Worm (Caenorhabditis elegans): Measurements from ENCODE around the gene dsl-7.

DNA sequence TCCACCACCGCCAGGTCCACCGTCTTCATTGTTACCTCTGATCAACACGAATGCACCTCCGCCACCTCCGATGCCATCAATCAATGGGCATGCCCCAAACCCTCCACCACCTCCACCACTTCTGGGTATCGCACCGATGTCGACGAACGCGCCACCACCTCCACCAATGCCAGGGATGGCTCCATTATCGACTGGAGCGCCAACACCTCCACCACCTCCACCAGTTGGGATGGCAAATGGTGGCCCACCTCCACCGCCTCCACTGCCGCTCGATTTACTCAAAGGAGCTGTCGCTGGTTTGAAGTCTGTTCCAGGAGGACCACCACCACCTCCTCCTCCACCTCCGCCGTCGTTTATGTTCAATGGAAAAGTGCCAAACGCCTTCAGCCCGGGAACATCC lies 11.4 kb downstream of the dsl-7 start:
- no peak for TF ChIP-seq snpc-4 (tag; optimal IDR thresholded peaks at IDR 0.05)
- no peak for TF ChIP-seq nhr-11 (tag; optimal IDR thresholded peaks at IDR 0.05)
- no peak for TF ChIP-seq daf-12 (tag; optimal IDR thresholded peaks at IDR 0.05)
- no peak for TF ChIP-seq nhr-237 (tag; optimal IDR thresholded peaks at IDR 0.05)
- no peak for TF ChIP-seq ztf-11 (tag; optimal IDR thresholded peaks at IDR 0.05)
- TF ChIP-seq aly-2 (tag; optimal IDR thresholded peaks at IDR 0.05) = no peak
- TF ChIP-seq nhr-76 (tag; optimal IDR thresholded peaks at IDR 0.05) = no peak
- no peak for TF ChIP-seq mdl-1 (tag; optimal IDR thresholded peaks at IDR 0.05)
